Worm (Caenorhabditis elegans) whole organism, L2 larva: ENCODE data around the gene nrfl-1.

Experiments used
- ZK546.5 ChIP-seq: sonication (generic microtip); optimal IDR thresholded peaks from 2 replicates; lab custom pipeline; 2017; ENCODE audit warnings: missing biosample characterization, missing genetic modification characterization
- blmp-1 ChIP-seq: sonication (generic microtip); optimal IDR thresholded peaks from 2 replicates; lab custom pipeline; 2017; ENCODE audit warnings: missing genetic modification characterization, mild to moderate bottlenecking, missing compliant biosample characterization, antibody characterized with exemption, moderate library complexity; ENCODE audit not compliant: insufficient read depth
- dmd-4 ChIP-seq: sonication (generic microtip); optimal IDR thresholded peaks from 2 replicates; lab custom pipeline; 2017; ENCODE audit warnings: missing biosample characterization, missing genetic modification characterization
- elt-3 ChIP-seq: sonication (generic microtip); optimal IDR thresholded peaks from 2 replicates; lab custom pipeline; 2017; ENCODE audit warnings: missing biosample characterization, missing genetic modification characterization
- mdl-1 ChIP-seq, 2 experiments: fragments of 150-350 bp in 1 of 2; sonication (generic microtip) in 1 of 2; optimal IDR thresholded peaks; 2 replicates each; lab custom pipeline; 2017; ENCODE audit warnings: missing biosample characterization in 2 of 2, missing genetic modification characterization in 2 of 2
- skn-1 ChIP-seq: sonication (generic microtip); optimal IDR thresholded peaks from 2 replicates; lab custom pipeline; 2017; ENCODE audit warnings: missing biosample characterization, missing genetic modification characterization
- sma-9 ChIP-seq, 2 experiments: fragments of 150-350 bp in 1 of 2; sonication (generic microtip) in 1 of 2; optimal IDR thresholded peaks; 2 replicates each; lab custom pipeline; 2014 to 2016; ENCODE audit warnings: missing genetic modification characterization in 2 of 2, mild to moderate bottlenecking in 1 of 2, missing biosample characterization in 1 of 2, missing compliant biosample characterization in 1 of 2, missing genetic modification reagents in 1 of 2, moderate library complexity in 1 of 2
- snpc-4 ChIP-seq: fragments of 150-350 bp; optimal IDR thresholded peaks from 2 replicates; lab custom pipeline; 2014; ENCODE audit warnings: missing biosample characterization, missing genetic modification characterization

- no peak for TF ChIP-seq skn-1
- no peak for TF ChIP-seq mdl-1 (tag; optimal IDR thresholded peaks at IDR 0.05; lab: Kevin White, UChicago)
- TF ChIP-seq dmd-4 (tag; lab: Kevin White, UChicago), result no peak
- TF ChIP-seq ZK546.5 (tag; lab: Kevin White, UChicago), result no peak
- TF ChIP-seq snpc-4 (tag; lab: Kevin White, UChicago), result no peak
- TF ChIP-seq elt-3 (tag; lab: Kevin White, UChicago), result no peak
- TF ChIP-seq blmp-1 (tag; lab: Kevin White, UChicago), result no peak
- no peak for TF ChIP-seq sma-9 (GFP tag; optimal IDR thresholded peaks at IDR 0.05; lab: Kevin White, UChicago)
- no peak for TF ChIP-seq sma-9 (tag; optimal IDR thresholded peaks at IDR 0.05; lab: Kevin White, UChicago)
Observed at ce11 chrIV:9092011-9092410, 26.9 kb upstream of the nrfl-1 start.
